Fruit fly (Drosophila melanogaster) Kc167 (cell line): ENCODE results near the gene ry.

ENCODE experiments used
- Myc ChIP-seq: fragments of >200 bp; optimal IDR thresholded peaks from 2 replicates; lab custom pipeline; 2017; ENCODE audit warnings: missing external identifiers
- Sin3A ChIP-seq: fragments of >200 bp; optimal IDR thresholded peaks from 2 replicates; lab custom pipeline; 2018; ENCODE audit warnings: missing external identifiers
- h ChIP-seq: fragments of >200 bp; optimal IDR thresholded peaks from 3 replicates; lab custom pipeline; 2018; ENCODE audit warnings: missing external identifiers
- insv ChIP-seq: fragments of >200 bp; optimal IDR thresholded peaks from 3 replicates; lab custom pipeline; 2018; ENCODE audit warnings: missing external identifiers
- psq ChIP-seq: fragments of >200 bp; optimal IDR thresholded peaks from 2 replicates; lab custom pipeline; 2017; ENCODE audit warnings: missing external identifiers
- ttk ChIP-seq: sonication (Bioruptor generic); optimal IDR thresholded peaks from 2 replicates; lab custom pipeline; 2017; ENCODE audit warnings: missing external identifiers

ry gene

DNA sequence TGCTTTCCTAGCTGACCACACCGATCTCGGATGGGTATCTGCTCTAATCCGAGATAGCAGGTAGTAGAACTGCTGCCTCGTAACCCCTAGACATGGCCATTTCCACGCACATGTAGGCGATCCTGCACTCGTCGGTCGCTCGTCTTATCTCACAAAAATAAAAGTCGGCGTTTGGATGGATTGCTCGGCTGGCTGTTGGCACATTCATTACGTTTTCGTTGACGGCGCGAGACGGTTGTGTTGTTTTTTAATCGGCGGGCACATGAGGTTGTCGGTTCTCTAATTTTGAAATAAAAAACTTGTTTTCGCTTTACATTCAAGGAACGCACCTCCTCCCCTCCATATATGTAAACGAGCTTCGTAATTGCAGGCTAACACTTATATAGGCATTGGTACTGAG, at the start of gene ry:
Gene ry (plus strand): TSS at position 206 of the 400 bp plus-strand sequence.
- TF ChIP-seq insv (lab: Kevin White, UChicago): no peak

DNA sequence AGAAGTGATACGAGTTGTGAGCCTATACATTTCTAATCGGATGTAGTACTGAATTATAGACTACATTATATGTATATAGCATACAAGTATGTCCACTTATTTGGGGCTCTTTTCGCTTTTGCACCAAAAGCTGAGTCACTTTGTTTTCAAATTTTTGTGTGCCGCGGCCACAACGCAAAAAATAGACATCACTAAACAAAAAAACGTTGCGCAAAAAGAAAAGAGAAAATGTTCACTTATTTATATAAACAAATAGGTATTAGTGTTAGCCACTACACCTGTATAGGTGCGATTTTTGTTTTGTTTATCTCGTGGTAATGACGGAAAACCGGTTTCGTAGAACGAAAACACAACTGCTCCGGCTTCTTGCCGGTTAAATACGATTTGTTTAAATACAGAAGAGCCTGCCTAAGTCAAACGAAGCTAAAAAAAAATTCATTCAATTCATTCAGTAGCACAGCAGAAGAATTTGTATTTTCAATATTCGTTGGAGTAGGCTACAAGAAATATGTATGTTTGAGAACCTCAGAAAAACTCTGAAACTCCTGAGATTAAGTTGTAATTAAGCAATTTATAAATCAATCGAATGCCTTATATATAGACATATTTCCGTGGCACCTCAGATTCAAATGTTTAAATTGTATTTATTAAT, 49.2 kb upstream of the ry start:
- TF ChIP-seq ttk (lab: Kevin White, UChicago) (no peak), h (lab: Kevin White, UChicago) (no peak), insv (lab: Kevin White, UChicago) (no peak), Myc (lab: Kevin White, UChicago) (no peak), psq (lab: Kevin White, UChicago) (no peak), Sin3A (lab: Kevin White, UChicago) (no peak)

- TF ChIP-seq Myc (lab: Kevin White, UChicago) (no peak), h (lab: Kevin White, UChicago) (no peak), Sin3A (lab: Kevin White, UChicago) (no peak), insv (lab: Kevin White, UChicago) (no peak), psq (lab: Kevin White, UChicago) (no peak), ttk (lab: Kevin White, UChicago) (no peak)
These were observed 46.3 kb upstream of the ry start, which contains the start of gene CG31342 for dm6 chr3R:12985828-12986530. CG31342 (plus strand) TSS chr3R:12986041.

- TF ChIP-seq ttk (lab: Kevin White, UChicago): no peak
- no peak for TF ChIP-seq Myc (lab: Kevin White, UChicago)
- no peak for TF ChIP-seq psq (lab: Kevin White, UChicago)
- no peak for TF ChIP-seq Sin3A (lab: Kevin White, UChicago)
- no peak for TF ChIP-seq h (lab: Kevin White, UChicago)
- TF ChIP-seq insv (lab: Kevin White, UChicago): no peak
These were observed 43.9 kb upstream of the ry start, which contains the start of gene CG14383 for dm6 chr3R:12988411-12988810. CG14383 (minus strand) TSS chr3R:12988511.

- no peak for TF ChIP-seq ttk (lab: Kevin White, UChicago)
- no peak for TF ChIP-seq Sin3A (lab: Kevin White, UChicago)
- TF ChIP-seq Myc (lab: Kevin White, UChicago): no peak
- TF ChIP-seq h (lab: Kevin White, UChicago): no peak
- no peak for TF ChIP-seq psq (lab: Kevin White, UChicago)
- TF ChIP-seq insv (lab: Kevin White, UChicago): no peak
These were observed 39.3 kb upstream of the ry start, which contains the start of gene yellow-f for dm6 chr3R:12993018-12993417. yellow-f (minus strand) TSS chr3R:12993201.

DNA sequence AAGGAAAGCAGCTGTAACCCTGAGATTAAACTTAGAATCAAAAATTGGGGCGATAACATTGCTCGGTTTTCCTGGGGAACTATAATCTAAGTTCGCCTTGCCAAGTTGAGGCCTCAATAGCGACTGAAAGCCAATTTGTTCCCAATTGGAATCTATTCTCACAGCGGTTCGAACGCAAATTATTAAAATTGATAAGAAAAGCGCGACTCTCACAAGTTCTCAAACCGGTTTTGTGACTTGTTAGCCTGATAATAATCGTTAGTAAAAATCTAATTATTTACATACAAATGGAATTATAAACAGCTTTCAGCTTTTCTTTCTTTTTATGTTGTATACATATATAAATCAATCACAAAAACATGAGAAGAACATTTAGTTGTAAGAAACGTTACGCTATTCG, 37.3 kb upstream of the ry start, which contains the start of gene yellow-f2:
Gene yellow-f2 (minus strand): TSS at position 101 of the 400 bp plus-strand sequence.
- TF ChIP-seq Myc (lab: Kevin White, UChicago) (no peak), insv (lab: Kevin White, UChicago) (no peak), psq (lab: Kevin White, UChicago) (no peak), Sin3A (lab: Kevin White, UChicago) (no peak), h (lab: Kevin White, UChicago) (no peak), ttk (lab: Kevin White, UChicago) (no peak)

DNA sequence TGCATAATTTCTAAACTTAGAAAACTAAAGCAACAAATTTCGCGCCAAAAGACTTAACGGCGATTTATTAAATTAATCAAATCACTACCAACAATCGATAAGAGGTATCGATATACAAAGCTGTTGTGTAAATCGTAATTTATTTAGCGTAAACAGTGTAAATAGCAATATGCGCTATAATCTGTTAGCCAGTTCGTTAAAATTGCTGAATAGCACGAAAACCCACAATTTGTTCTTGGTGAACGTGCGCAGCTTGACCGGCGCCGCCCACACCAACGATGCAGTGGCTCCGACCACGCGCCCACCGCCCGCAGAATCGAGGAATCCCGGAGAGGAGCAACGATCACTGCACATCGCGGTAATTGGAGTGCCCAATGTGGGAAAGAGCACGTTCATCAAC, 36.8 kb upstream of the ry start, which contains the start of gene CG7488:
Gene CG7488 (plus strand): TSS at position 99 of the 400 bp plus-strand sequence.
- TF ChIP-seq h (lab: Kevin White, UChicago) (no peak), ttk (lab: Kevin White, UChicago) (no peak), Myc (lab: Kevin White, UChicago) (no peak), Sin3A (lab: Kevin White, UChicago) (no peak), psq (lab: Kevin White, UChicago) (no peak), insv (lab: Kevin White, UChicago) (no peak)

DNA sequence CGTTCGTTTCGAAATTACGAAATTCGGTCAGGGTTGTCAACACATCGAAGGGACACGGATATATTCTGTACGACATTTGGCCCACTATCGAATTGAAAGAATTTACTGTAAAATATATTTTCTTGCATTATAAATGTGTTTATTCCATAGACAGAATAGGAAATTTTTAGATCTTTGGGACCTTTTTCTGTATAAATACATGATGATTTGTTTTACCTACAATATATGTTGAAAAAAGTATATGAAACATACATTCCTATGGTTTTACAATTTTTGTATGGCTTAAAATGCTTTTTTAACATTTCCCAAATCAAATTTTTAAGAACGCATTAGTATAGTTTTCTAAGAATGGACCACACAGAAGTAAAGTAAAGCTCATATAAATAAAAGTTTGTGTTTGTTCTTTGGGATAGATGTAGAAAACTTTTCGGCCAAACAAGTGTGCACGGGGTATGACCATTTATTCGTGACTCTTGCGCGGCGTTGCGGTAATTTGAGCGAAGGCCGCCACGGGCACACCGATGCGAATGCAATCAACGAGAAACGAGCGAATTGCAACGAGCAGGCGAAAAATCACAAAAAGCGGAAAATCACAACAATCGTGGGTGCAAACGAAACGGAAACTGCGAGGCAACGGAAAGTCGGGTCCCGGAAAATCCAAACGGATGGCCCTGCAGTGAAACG, 34.6 kb upstream of the ry start, which contains the start of the genes CG17327, CG44194 and CG7518:
Gene CG17327 (minus strand): TSS at position 177 of the 684 bp plus-strand sequence.
Gene CG44194 (minus strand): TSS at position 177 of the 684 bp plus-strand sequence.
Gene CG7518 (plus strand): TSS at position 540 of the 684 bp plus-strand sequence.
- no peak for TF ChIP-seq insv (lab: Kevin White, UChicago)
- no peak for TF ChIP-seq h (lab: Kevin White, UChicago)
- no peak for TF ChIP-seq Myc (lab: Kevin White, UChicago)
- no peak for TF ChIP-seq psq (lab: Kevin White, UChicago)

- TF ChIP-seq insv (lab: Kevin White, UChicago): no peak
- no peak for TF ChIP-seq ttk (lab: Kevin White, UChicago)
- no peak for TF ChIP-seq h (lab: Kevin White, UChicago)
- no peak for TF ChIP-seq Myc (lab: Kevin White, UChicago)
- no peak for TF ChIP-seq Sin3A (lab: Kevin White, UChicago)
- no peak for TF ChIP-seq psq (lab: Kevin White, UChicago)
These were observed 34.1 kb upstream of the ry start for dm6 chr3R:12998234-12998591.

DNA sequence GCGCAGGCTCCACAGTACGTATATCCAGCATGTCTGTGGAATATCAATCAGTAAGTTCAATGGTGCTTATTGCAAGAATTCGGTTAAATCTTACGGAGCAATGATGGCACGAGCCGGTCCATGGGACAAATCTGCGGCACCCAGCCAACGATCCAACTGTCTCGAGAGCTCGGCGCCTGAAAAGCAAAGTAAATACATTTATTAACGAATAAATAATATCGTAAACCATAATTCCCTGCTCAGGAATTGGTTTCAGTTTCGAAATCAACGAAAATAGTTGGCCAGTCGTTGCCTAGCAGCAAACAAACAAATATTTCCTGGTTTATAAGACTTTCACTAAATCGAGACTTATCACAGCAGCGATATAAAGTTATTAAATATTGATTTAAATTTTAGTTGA, 22.7 kb upstream of the ry start, which contains the start of gene CG11656:
Gene CG11656 (plus strand): TSS at position 301 of the 400 bp plus-strand sequence.
- TF ChIP-seq Myc (lab: Kevin White, UChicago): no peak
- no peak for TF ChIP-seq Sin3A (lab: Kevin White, UChicago)
- TF ChIP-seq ttk (lab: Kevin White, UChicago): no peak
- TF ChIP-seq h (lab: Kevin White, UChicago): no peak
- TF ChIP-seq psq (lab: Kevin White, UChicago): no peak
- no peak for TF ChIP-seq insv (lab: Kevin White, UChicago)
